Worm (Caenorhabditis elegans) whole organism, L3 larva: ENCODE measurements around the gene F08D12.15.

Experiments used
- R02D3.7 ChIP-seq: fragments of 150-350 bp; optimal IDR thresholded peaks from 2 replicates; lab custom pipeline; 2014; ENCODE audit warnings: missing biosample characterization, missing genetic modification characterization
- ama-1 ChIP-seq: fragments of 150-350 bp; optimal IDR thresholded peaks from 2 replicates; lab custom pipeline; 2018
- elt-3 ChIP-seq, 3 experiments: fragments of 150-350 bp in 1 of 3; sonication (generic microtip) in 2 of 3; optimal IDR thresholded peaks; 2 replicates in 2 of 3; 4 replicates in 1 of 3; lab custom pipeline; 2014 to 2017; ENCODE audit warnings: missing biosample characterization in 3 of 3, missing genetic modification characterization in 3 of 3
- hmg-11 ChIP-seq: sonication (generic microtip); optimal IDR thresholded peaks from 2 replicates; lab custom pipeline; 2016; ENCODE audit warnings: missing genetic modification characterization, missing compliant biosample characterization
- lin-15B ChIP-seq: fragments of 150-350 bp; optimal IDR thresholded peaks from 2 replicates; lab custom pipeline; 2014; ENCODE audit warnings: missing biosample characterization, missing genetic modification characterization
- lin-39 ChIP-seq: fragments of 150-350 bp; optimal IDR thresholded peaks from 2 replicates; lab custom pipeline; 2018; ENCODE audit warnings: missing biosample characterization, missing genetic modification reagents, missing genetic modification characterization
- nhr-12 ChIP-seq: fragments of 150-350 bp; optimal IDR thresholded peaks from 2 replicates; lab custom pipeline; 2014; ENCODE audit warnings: missing biosample characterization, missing genetic modification characterization
- pha-4 ChIP-seq: fragments of 150-350 bp; optimal IDR thresholded peaks from 2 replicates; lab custom pipeline; 2014; ENCODE audit warnings: missing biosample characterization, missing genetic modification reagents, missing genetic modification characterization
- snpc-4 ChIP-seq: fragments of 150-350 bp; optimal IDR thresholded peaks from 2 replicates; lab custom pipeline; 2014; ENCODE audit warnings: missing biosample characterization, missing genetic modification characterization
- unc-39 ChIP-seq: sonication (generic microtip); optimal IDR thresholded peaks from 4 replicates; lab custom pipeline; 2017; ENCODE audit warnings: missing biosample characterization, missing genetic modification characterization
- unc-62 ChIP-seq: fragments of 150-350 bp; sonication (generic microtip); optimal IDR thresholded peaks from 4 replicates; lab custom pipeline; 2014; ENCODE audit warnings: missing biosample characterization, missing genetic modification reagents, missing genetic modification characterization
- zag-1 ChIP-seq: fragments of 150-350 bp; optimal IDR thresholded peaks from 2 replicates; lab custom pipeline; 2014; ENCODE audit warnings: missing biosample characterization, missing genetic modification characterization
- ztf-11 ChIP-seq: fragments of 150-350 bp; optimal IDR thresholded peaks from 2 replicates; lab custom pipeline; 2014; ENCODE audit warnings: missing biosample characterization, missing genetic modification characterization

- no peak for TF ChIP-seq snpc-4 (tag; lab: Kevin White, UChicago)
- no peak for TF ChIP-seq nhr-12 (tag; lab: Kevin White, UChicago)
- TF ChIP-seq lin-39 (tag; lab: Kevin White, UChicago) = no peak
- TF ChIP-seq ztf-11 (tag; lab: Kevin White, UChicago) = no peak
- no peak for TF ChIP-seq unc-62 (GFP tag; lab: Kevin White, UChicago)
- TF ChIP-seq zag-1 = no peak
- no peak for TF ChIP-seq unc-39 (tag; lab: Kevin White, UChicago)
- no peak for TF ChIP-seq elt-3 (tag; optimal IDR thresholded peaks at IDR 0.05; lab: Kevin White, UChicago)
- TF ChIP-seq R02D3.7 = no peak
- TF ChIP-seq ama-1 (lab: Kevin White, UChicago) = no peak
- TF ChIP-seq hmg-11 (tag; lab: Kevin White, UChicago) = no peak
- TF ChIP-seq lin-15B (tag; lab: Kevin White, UChicago) = no peak
- no peak for TF ChIP-seq pha-4 (tag; lab: Kevin White, UChicago)
Measured at ce11 chrII:2739619-2740018, 26.8 kb upstream of the F08D12.15 start, which contains the start of gene T05A8.6.
